Worm (Caenorhabditis elegans) whole organism, midembryonic: ENCODE data around the gene ash-2.

Source experiments
- T22C8.4 ChIP-seq: fragments of 200-800 bp; sonication (Bioruptor generic); IDR thresholded peaks from 2 replicates; pipeline ENCODE4 v1.3.6; 2022; ENCODE audit warnings: missing genetic modification characterization, missing compliant biosample characterization
- flt-1 ChIP-seq: fragments of 200-800 bp; sonication (Bioruptor generic); IDR thresholded peaks from 2 replicates; pipeline ENCODE4 v1.3.6; 2022; ENCODE audit warnings: missing genetic modification characterization, missing compliant biosample characterization
- klf-2 ChIP-seq: fragments of 200-800 bp; sonication (Bioruptor generic); conservative IDR thresholded peaks from 2 replicates; pipeline ENCODE4 v1.3.6; 2022; ENCODE audit warnings: missing genetic modification reagents, missing genetic modification characterization, missing compliant biosample characterization
- med-1 ChIP-seq: sonication (generic microtip); optimal IDR thresholded peaks from 2 replicates; lab custom pipeline; 2017; ENCODE audit warnings: missing genetic modification characterization, mild to moderate bottlenecking, missing compliant biosample characterization, antibody characterized with exemption, missing genetic modification reagents; ENCODE audit not compliant: insufficient read depth
- tab-1 ChIP-seq: fragments of 200-800 bp; sonication (Bioruptor generic); IDR thresholded peaks from 2 replicates; pipeline ENCODE4 v1.3.6; 2022; ENCODE audit warnings: missing genetic modification characterization, missing compliant biosample characterization
- ztf-23 ChIP-seq: fragments of 200-800 bp; sonication (Bioruptor generic); IDR thresholded peaks from 2 replicates; pipeline ENCODE4 v1.3.6; 2022; ENCODE audit warnings: missing genetic modification reagents, missing genetic modification characterization, missing compliant biosample characterization
- ztf-29 ChIP-seq: fragments of 200-800 bp; sonication (Bioruptor generic); IDR thresholded peaks from 2 replicates; pipeline ENCODE4 v1.3.6; 2022; ENCODE audit warnings: missing genetic modification reagents, missing genetic modification characterization, missing compliant biosample characterization

- peak; percentile 2 for TF ChIP-seq med-1 (GFP tag; lab: Kevin White, UChicago)
- TF ChIP-seq flt-1: peak; percentile 92
- peak; percentile 54; the same call in 1 of the 2 replicates for TF ChIP-seq T22C8.4
- TF ChIP-seq klf-2 (GFP tag; lab: Robert Waterston, UW): peak; percentile 89
- no peak for TF ChIP-seq tab-1 (GFP tag; lab: Robert Waterston, UW)
- peak; percentile 88 for TF ChIP-seq ztf-23
- no peak; the same call in 1 of the 2 replicates for TF ChIP-seq ztf-29 (GFP tag; lab: Robert Waterston, UW)
Measured at ce11 chrII:11967507-11968127, 12.0 kb upstream of the ash-2 start, which contains the start of gene W03C9.5.
